Fruit fly (Drosophila melanogaster): Measurements from ENCODE around the gene CG6040.

DNA sequence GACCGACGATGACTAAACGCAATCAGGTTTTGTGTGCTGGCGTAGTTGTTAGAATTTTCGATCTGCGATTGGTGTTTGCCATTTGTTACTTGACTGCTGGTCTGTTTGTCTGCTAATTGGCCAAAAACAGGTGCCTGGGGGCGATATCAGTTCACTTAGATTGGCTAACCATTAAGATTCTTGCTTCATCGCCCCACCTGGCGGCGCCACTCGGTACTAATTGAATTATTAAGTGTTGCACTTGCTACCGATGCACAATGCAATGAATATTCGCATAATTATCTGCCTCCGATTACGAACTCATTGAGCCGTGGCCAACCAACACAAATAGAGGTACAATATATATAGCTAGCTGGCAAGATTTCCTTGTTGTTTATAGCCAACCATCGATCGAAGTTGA is 6.4 kb downstream of the CG6040 start:
- TF ChIP-seq psq (optimal IDR thresholded peaks at IDR 0.05) (no peak), usp (GFP tag; optimal IDR thresholded peaks at IDR 0.05) (no peak), EcR (GFP tag; optimal IDR thresholded peaks at IDR 0.05) (no peak), CG8478 (optimal IDR thresholded peaks at IDR 0.05) (no peak)

All from whole organism.